Worm (Caenorhabditis elegans) whole organism, L2 larva: ENCODE measurements around the gene D1025.10.
A peak's percentile ranks its signal among the peaks of the same experiment; 100 is the strongest.

Experiments
- C34F6.9 ChIP-seq: fragments of 150-350 bp; optimal IDR thresholded peaks from 2 replicates; lab custom pipeline; 2014; ENCODE audit warnings: missing biosample characterization, missing genetic modification characterization
- F13H6.1 ChIP-seq: sonication (generic microtip); optimal IDR thresholded peaks from 2 replicates; lab custom pipeline; 2016; ENCODE audit warnings: missing genetic modification characterization, missing compliant biosample characterization
- R02D3.7 ChIP-seq: fragments of 150-350 bp; optimal IDR thresholded peaks from 2 replicates; lab custom pipeline; 2014; ENCODE audit warnings: missing biosample characterization, missing genetic modification characterization
- ZK546.5 ChIP-seq: sonication (generic microtip); optimal IDR thresholded peaks from 2 replicates; lab custom pipeline; 2017; ENCODE audit warnings: missing biosample characterization, missing genetic modification characterization
- alr-1 ChIP-seq: fragments of 150-350 bp; optimal IDR thresholded peaks from 2 replicates; lab custom pipeline; 2014; ENCODE audit warnings: missing biosample characterization, missing genetic modification characterization
- aly-2 ChIP-seq: fragments of 150-350 bp; optimal IDR thresholded peaks from 2 replicates; lab custom pipeline; 2014; ENCODE audit warnings: missing biosample characterization, missing genetic modification characterization
- blmp-1 ChIP-seq: sonication (generic microtip); optimal IDR thresholded peaks from 2 replicates; lab custom pipeline; 2017; ENCODE audit warnings: missing genetic modification characterization, mild to moderate bottlenecking, missing compliant biosample characterization, antibody characterized with exemption, moderate library complexity; ENCODE audit not compliant: insufficient read depth
- ceh-16 ChIP-seq: fragments of 150-350 bp; optimal IDR thresholded peaks from 2 replicates; lab custom pipeline; 2014; ENCODE audit warnings: missing biosample characterization, missing genetic modification characterization
- ceh-82 ChIP-seq: fragments of 150-350 bp; optimal IDR thresholded peaks from 2 replicates; lab custom pipeline; 2014; ENCODE audit warnings: missing biosample characterization, missing genetic modification characterization
- crh-2 ChIP-seq: sonication (generic microtip); optimal IDR thresholded peaks from 2 replicates; lab custom pipeline; 2017; ENCODE audit warnings: missing biosample characterization, missing genetic modification characterization
- dmd-4 ChIP-seq: sonication (generic microtip); optimal IDR thresholded peaks from 2 replicates; lab custom pipeline; 2017; ENCODE audit warnings: missing biosample characterization, missing genetic modification characterization
- gmeb-1 ChIP-seq: fragments of 150-350 bp; optimal IDR thresholded peaks from 2 replicates; lab custom pipeline; 2014; ENCODE audit warnings: missing biosample characterization, missing genetic modification characterization
- lin-11 ChIP-seq: fragments of 150-350 bp; sonication (generic microtip); optimal IDR thresholded peaks from 2 replicates; lab custom pipeline; 2014; ENCODE audit warnings: missing biosample characterization, missing genetic modification characterization, inconsistent platforms, mixed read lengths
- lin-39 ChIP-seq: fragments of 150-350 bp; optimal IDR thresholded peaks from 2 replicates; lab custom pipeline; 2014; ENCODE audit warnings: missing biosample characterization, missing genetic modification reagents, missing genetic modification characterization
- lsy-2 ChIP-seq, 2 experiments: fragments of 150-350 bp in 1 of 2; sonication (generic microtip) in 1 of 2; optimal IDR thresholded peaks; 2 replicates each; lab custom pipeline; 2014 to 2017; ENCODE audit warnings: missing biosample characterization in 2 of 2, missing genetic modification characterization in 2 of 2
- mab-5 ChIP-seq: fragments of 150-350 bp; optimal IDR thresholded peaks from 2 replicates; lab custom pipeline; 2014; ENCODE audit warnings: missing biosample characterization, missing genetic modification characterization
- mbf-1 ChIP-seq: sonication (generic microtip); optimal IDR thresholded peaks from 2 replicates; lab custom pipeline; 2017; ENCODE audit warnings: missing biosample characterization, missing genetic modification characterization
- nhr-10 ChIP-seq: sonication (generic microtip); optimal IDR thresholded peaks from 2 replicates; lab custom pipeline; 2017; ENCODE audit warnings: missing biosample characterization, missing genetic modification characterization
- nhr-12 ChIP-seq: fragments of 150-350 bp; optimal IDR thresholded peaks from 2 replicates; lab custom pipeline; 2014; ENCODE audit warnings: missing biosample characterization, missing genetic modification characterization
- nhr-129 ChIP-seq: fragments of 150-350 bp; optimal IDR thresholded peaks from 2 replicates; lab custom pipeline; 2014; ENCODE audit warnings: missing biosample characterization, missing genetic modification characterization
- nhr-23 ChIP-seq: fragments of 150-350 bp; optimal IDR thresholded peaks from 2 replicates; lab custom pipeline; 2014; ENCODE audit warnings: missing biosample characterization, missing genetic modification reagents, missing genetic modification characterization
- nhr-237 ChIP-seq: fragments of 150-350 bp; optimal IDR thresholded peaks from 2 replicates; lab custom pipeline; 2014; ENCODE audit warnings: missing biosample characterization, missing genetic modification characterization
- nhr-25 ChIP-seq: fragments of 150-350 bp; sonication (generic microtip); optimal IDR thresholded peaks from 3 replicates; lab custom pipeline; 2014; ENCODE audit warnings: missing biosample characterization, missing genetic modification characterization
- nhr-6 ChIP-seq: fragments of 150-350 bp; optimal IDR thresholded peaks from 2 replicates; lab custom pipeline; 2014; ENCODE audit warnings: missing biosample characterization, missing genetic modification characterization
- peb-1 ChIP-seq: fragments of 150-350 bp; optimal IDR thresholded peaks from 2 replicates; lab custom pipeline; 2014; ENCODE audit warnings: missing biosample characterization, missing genetic modification characterization
- sem-4 ChIP-seq: fragments of 150-350 bp; optimal IDR thresholded peaks from 2 replicates; lab custom pipeline; 2014; ENCODE audit warnings: missing biosample characterization, missing genetic modification reagents, missing genetic modification characterization
- sma-9 ChIP-seq, 2 experiments: fragments of 150-350 bp in 1 of 2; sonication (generic microtip) in 1 of 2; optimal IDR thresholded peaks; 2 replicates each; lab custom pipeline; 2014 to 2016; ENCODE audit warnings: missing genetic modification characterization in 2 of 2, mild to moderate bottlenecking in 1 of 2, missing biosample characterization in 1 of 2, missing compliant biosample characterization in 1 of 2, missing genetic modification reagents in 1 of 2, moderate library complexity in 1 of 2
- snpc-4 ChIP-seq: fragments of 150-350 bp; optimal IDR thresholded peaks from 2 replicates; lab custom pipeline; 2014; ENCODE audit warnings: missing biosample characterization, missing genetic modification characterization
- unc-39 ChIP-seq: fragments of 150-350 bp; optimal IDR thresholded peaks from 2 replicates; lab custom pipeline; 2014; ENCODE audit warnings: missing biosample characterization, missing genetic modification characterization
- unc-55 ChIP-seq: fragments of 150-350 bp; sonication (generic microtip); optimal IDR thresholded peaks from 3 replicates; lab custom pipeline; 2014; ENCODE audit warnings: missing biosample characterization, missing genetic modification reagents, missing genetic modification characterization
- unc-62 ChIP-seq: fragments of 150-350 bp; optimal IDR thresholded peaks from 2 replicates; lab custom pipeline; 2014; ENCODE audit warnings: missing biosample characterization, missing genetic modification reagents, missing genetic modification characterization
- zag-1 ChIP-seq: fragments of 150-350 bp; optimal IDR thresholded peaks from 2 replicates; lab custom pipeline; 2014; ENCODE audit warnings: missing biosample characterization, missing genetic modification characterization
- ztf-11 ChIP-seq: sonication (generic microtip); optimal IDR thresholded peaks from 2 replicates; lab custom pipeline; 2017; ENCODE audit warnings: missing biosample characterization, missing genetic modification characterization
- ztf-4 ChIP-seq: fragments of 150-350 bp; optimal IDR thresholded peaks from 2 replicates; lab custom pipeline; 2014; ENCODE audit warnings: missing biosample characterization, missing genetic modification characterization

The D1025.10 gene

ce11 chrX:14480248-14480647 lies 36.4 kb upstream of the D1025.10 start, which contains the start of gene gfi-3 (continued):
- TF ChIP-seq nhr-10 (tag; lab: Kevin White, UChicago), result no peak
- peak; percentile 36 for TF ChIP-seq ztf-4 (tag; lab: Kevin White, UChicago)
- TF ChIP-seq snpc-4 (tag; lab: Kevin White, UChicago), result peak; percentile 89
- TF ChIP-seq unc-62, result no peak
- no peak for TF ChIP-seq R02D3.7
- peak; percentile 58 to 84 for TF ChIP-seq lsy-2 (tag; optimal IDR thresholded peaks at IDR 0.05; lab: Kevin White, UChicago)
- no peak for TF ChIP-seq unc-39 (tag; lab: Kevin White, UChicago)
- no peak for TF ChIP-seq alr-1 (tag; lab: Kevin White, UChicago)
- no peak for TF ChIP-seq lin-39
- peak; percentile 69 for TF ChIP-seq ceh-16 (tag; lab: Kevin White, UChicago)
- no peak for TF ChIP-seq dmd-4 (tag; lab: Kevin White, UChicago)
- TF ChIP-seq gmeb-1 (tag; lab: Kevin White, UChicago), result peak; percentile 79
- peak; percentile 82 for TF ChIP-seq nhr-25 (tag; lab: Kevin White, UChicago)
- TF ChIP-seq nhr-129 (tag; lab: Kevin White, UChicago), result peak; percentile 80
- TF ChIP-seq F13H6.1 (tag; lab: Kevin White, UChicago), result peak; percentile 89
- no peak for TF ChIP-seq ceh-82 (tag; lab: Kevin White, UChicago)
- TF ChIP-seq unc-55 (GFP tag; lab: Kevin White, UChicago), result peak; percentile 79
- no peak for TF ChIP-seq nhr-237 (tag; lab: Kevin White, UChicago)
- TF ChIP-seq aly-2, result no peak
- TF ChIP-seq ztf-11 (tag; lab: Kevin White, UChicago), result no peak
- TF ChIP-seq zag-1 (tag; lab: Kevin White, UChicago), result peak; percentile 13
- peak; percentile 62 for TF ChIP-seq C34F6.9
- TF ChIP-seq mab-5 (tag; lab: Kevin White, UChicago), result peak; percentile 82

DNA sequence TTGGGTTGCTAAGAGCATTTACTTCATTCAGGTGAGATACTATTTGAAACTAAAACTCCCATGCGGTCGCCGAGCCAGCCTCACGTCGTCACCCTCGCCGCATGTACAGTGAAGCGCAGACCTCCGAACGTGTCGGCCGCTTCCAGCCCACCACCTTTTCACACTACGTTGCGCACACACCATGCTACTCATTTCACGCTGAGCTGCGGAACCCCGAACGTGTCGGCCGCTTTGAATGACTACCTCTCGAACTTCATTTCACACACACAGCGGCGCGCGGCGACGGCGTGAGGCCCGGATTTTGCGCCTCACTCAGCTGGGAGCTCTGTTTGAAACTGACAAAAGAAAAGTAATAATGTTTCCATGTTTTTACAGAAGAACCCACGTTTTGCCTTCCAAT lies 35.0 kb upstream of the D1025.10 start:
- TF ChIP-seq R02D3.7, result no peak
- TF ChIP-seq snpc-4 (tag; lab: Kevin White, UChicago), result peak; percentile 70

DNA sequence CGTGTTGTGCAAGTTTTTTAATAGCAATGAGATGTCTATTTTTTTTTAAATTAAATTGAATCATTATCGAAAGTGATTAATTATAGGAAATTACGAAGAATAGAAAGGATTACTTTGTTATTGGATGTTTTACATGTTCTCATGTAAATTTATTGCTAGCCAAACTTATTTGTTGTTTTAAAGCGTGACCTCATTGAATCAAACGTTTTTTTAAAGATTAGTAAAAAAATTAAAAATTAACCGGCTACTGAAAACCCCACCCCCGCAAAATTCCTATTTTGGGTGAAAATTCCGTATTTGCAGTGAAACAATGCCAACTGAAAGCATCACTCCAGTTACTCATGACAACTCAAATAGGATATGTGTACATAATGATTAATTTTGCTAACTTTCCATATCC lies 31.8 kb upstream of the D1025.10 start, which contains the start of gene M163.8:
M163.8 (plus strand) TSS at position 301 of the 400 bp plus-strand sequence.
- no peak for TF ChIP-seq peb-1 (tag; lab: Kevin White, UChicago)
- no peak for TF ChIP-seq mbf-1
- TF ChIP-seq sma-9 (GFP tag; optimal IDR thresholded peaks at IDR 0.05; lab: Kevin White, UChicago), result no peak
- TF ChIP-seq sma-9 (tag; optimal IDR thresholded peaks at IDR 0.05; lab: Kevin White, UChicago), result no peak
- TF ChIP-seq crh-2 (tag; lab: Kevin White, UChicago), result no peak
- no peak for TF ChIP-seq nhr-12 (tag; lab: Kevin White, UChicago)
- no peak for TF ChIP-seq nhr-23 (tag; lab: Kevin White, UChicago)
- TF ChIP-seq unc-62, result no peak
- no peak for TF ChIP-seq F13H6.1 (tag; lab: Kevin White, UChicago)
- no peak for TF ChIP-seq ztf-11 (tag; lab: Kevin White, UChicago)
- no peak for TF ChIP-seq lin-11 (tag; lab: Kevin White, UChicago)
- TF ChIP-seq ceh-82 (tag; lab: Kevin White, UChicago), result no peak
- no peak for TF ChIP-seq ZK546.5 (tag; lab: Kevin White, UChicago)
- TF ChIP-seq nhr-237 (tag; lab: Kevin White, UChicago), result no peak
- TF ChIP-seq R02D3.7, result no peak
- TF ChIP-seq sem-4 (tag; lab: Kevin White, UChicago), result no peak
- no peak for TF ChIP-seq nhr-6
- TF ChIP-seq C34F6.9, result no peak
- TF ChIP-seq dmd-4 (tag; lab: Kevin White, UChicago), result no peak

DNA sequence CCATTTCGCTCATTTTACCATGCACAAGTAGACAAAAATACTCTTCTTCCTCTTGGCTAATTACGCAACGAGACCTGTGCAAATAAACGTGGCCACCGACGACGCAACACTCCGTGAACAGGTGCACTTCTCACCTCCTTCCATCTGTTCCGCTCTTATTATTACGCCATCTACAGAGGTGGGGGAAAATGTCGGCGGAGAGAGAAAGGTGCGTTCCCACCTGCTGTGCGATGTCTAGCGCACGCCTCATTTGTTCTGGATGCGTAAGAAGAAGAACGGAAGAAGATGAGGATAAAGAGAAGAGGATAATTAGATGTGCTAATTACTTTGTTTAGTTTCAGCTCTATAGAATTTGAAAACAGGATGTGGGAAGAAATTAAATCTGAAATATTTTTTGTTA lies 30.2 kb upstream of the D1025.10 start:
- TF ChIP-seq blmp-1, result no peak

- no peak for TF ChIP-seq alr-1 (tag; lab: Kevin White, UChicago)
- peak; percentile 72 for TF ChIP-seq mab-5 (tag; lab: Kevin White, UChicago)
- TF ChIP-seq nhr-25 (tag; lab: Kevin White, UChicago), result peak; percentile 51
- TF ChIP-seq lin-39, result peak; percentile 87
- TF ChIP-seq sma-9 (GFP tag; optimal IDR thresholded peaks at IDR 0.05; lab: Kevin White, UChicago), result peak; percentile 23
- TF ChIP-seq sma-9 (tag; optimal IDR thresholded peaks at IDR 0.05; lab: Kevin White, UChicago), result no peak
- TF ChIP-seq ceh-16 (tag; lab: Kevin White, UChicago), result peak; percentile 98
These were observed 29.3 kb upstream of the D1025.10 start for ce11 chrX:14487333-14487732.
